Fruit fly (Drosophila melanogaster) whole organism, embryonic: ENCODE data around the gene CG2247.

Experiments used
- ATbp ChIP-seq: fragments of 200-800 bp; sonication (Bioruptor generic); optimal IDR thresholded peaks from 2 replicates; lab custom pipeline; 2017; ENCODE audit warnings: missing biosample characterization, mild to moderate bottlenecking, missing genetic modification characterization, missing genetic modification reagents
- BEAF-32 ChIP-seq: fragments of 200-800 bp; sonication (Bioruptor generic); optimal IDR thresholded peaks from 3 replicates; lab custom pipeline; 2017; ENCODE audit warnings: missing biosample characterization, missing genetic modification characterization, mild to moderate bottlenecking, moderate library complexity, missing genetic modification reagents
- CG10267 ChIP-seq: fragments of 200-800 bp; sonication (Bioruptor generic); optimal IDR thresholded peaks from 2 replicates; lab custom pipeline; 2018; ENCODE audit warnings: missing biosample characterization, mild to moderate bottlenecking, missing genetic modification characterization, moderate library complexity
- CG12391 ChIP-seq: fragments of 200-800 bp; sonication (Bioruptor generic); optimal IDR thresholded peaks from 3 replicates; lab custom pipeline; 2018; ENCODE audit warnings: missing biosample characterization, mild to moderate bottlenecking, missing genetic modification characterization, moderate library complexity
- CG15479 ChIP-seq: fragments of 200-800 bp; sonication (Bioruptor generic); optimal IDR thresholded peaks from 3 replicates; lab custom pipeline; 2019; ENCODE audit warnings: missing biosample characterization, mild to moderate bottlenecking, missing genetic modification characterization, moderate library complexity
- CG15514 ChIP-seq: fragments of 200-800 bp; sonication (Bioruptor generic); optimal IDR thresholded peaks from 3 replicates; lab custom pipeline; 2017; ENCODE audit warnings: missing biosample characterization, missing genetic modification characterization, mild to moderate bottlenecking, moderate library complexity, missing genetic modification reagents
- CG16813 ChIP-seq: fragments of 200-800 bp; sonication (Bioruptor generic); IDR thresholded peaks from 3 replicates; pipeline ENCODE4 v1.3.6; 2022; ENCODE audit warnings: missing biosample characterization, missing genetic modification characterization; ENCODE audit not compliant: partially characterized antibody
- CG17186 ChIP-seq: fragments of 200-800 bp; sonication (Bioruptor generic); optimal IDR thresholded peaks from 3 replicates; lab custom pipeline; 2017; ENCODE audit warnings: missing biosample characterization, missing genetic modification reagents, missing genetic modification characterization
- CG17361 ChIP-seq: fragments of 200-800 bp; sonication (Bioruptor generic); IDR thresholded peaks from 3 replicates; pipeline ENCODE4 v1.3.6; 2022; ENCODE audit warnings: missing biosample characterization, missing genetic modification characterization
- CG17829 ChIP-seq: fragments of 200-800 bp; optimal IDR thresholded peaks from 2 replicates; lab custom pipeline; 2019; ENCODE audit warnings: missing biosample characterization, mild to moderate bottlenecking, missing genetic modification characterization, moderate library complexity
- CG2129 ChIP-seq: fragments of 200-800 bp; sonication (Bioruptor generic); IDR thresholded peaks from 2 replicates; pipeline ENCODE4 v1.3.6; 2022; ENCODE audit warnings: missing biosample characterization, missing genetic modification characterization; ENCODE audit not compliant: partially characterized antibody
- CG2875 ChIP-seq: fragments of 200-800 bp; sonication (Bioruptor generic); optimal IDR thresholded peaks from 2 replicates; lab custom pipeline; 2017; ENCODE audit warnings: missing biosample characterization, mild to moderate bottlenecking, missing genetic modification characterization, missing genetic modification reagents
- CG30020 ChIP-seq: fragments of 200-800 bp; optimal IDR thresholded peaks from 2 replicates; lab custom pipeline; 2019; ENCODE audit warnings: missing biosample characterization, mild to moderate bottlenecking, missing genetic modification characterization, moderate library complexity
- CG31365 ChIP-seq: fragments of 200-800 bp; sonication (Bioruptor generic); optimal IDR thresholded peaks from 2 replicates; lab custom pipeline; 2018; ENCODE audit warnings: missing biosample characterization, mild to moderate bottlenecking, missing genetic modification characterization
- CG4360 ChIP-seq: fragments of 200-800 bp; sonication (Bioruptor generic); IDR thresholded peaks from 2 replicates; pipeline ENCODE4 v1.3.6; 2022; ENCODE audit warnings: missing biosample characterization, missing genetic modification characterization
- CG7928 ChIP-seq: fragments of 200-800 bp; sonication (Bioruptor generic); optimal IDR thresholded peaks from 2 replicates; lab custom pipeline; 2017; ENCODE audit warnings: missing biosample characterization, mild to moderate bottlenecking, missing genetic modification characterization
- CG8924 ChIP-seq: fragments of 200-800 bp; optimal IDR thresholded peaks from 3 replicates; lab custom pipeline; 2019; ENCODE audit warnings: missing biosample characterization, mild to moderate bottlenecking, missing genetic modification characterization, moderate library complexity
- CG9727 ChIP-seq: fragments of 200-800 bp; sonication (Bioruptor generic); optimal IDR thresholded peaks from 3 replicates; lab custom pipeline; 2017; ENCODE audit warnings: missing biosample characterization, mild to moderate bottlenecking, missing genetic modification characterization
- CTCF ChIP-seq: fragments of 200-800 bp; sonication (Bioruptor generic); optimal IDR thresholded peaks from 2 replicates; lab custom pipeline; 2017; ENCODE audit warnings: missing biosample characterization, mild to moderate bottlenecking, missing genetic modification characterization, moderate library complexity
- CoRest ChIP-seq: fragments of 200-800 bp; sonication (Bioruptor generic); optimal IDR thresholded peaks from 3 replicates; lab custom pipeline; 2018; ENCODE audit warnings: missing biosample characterization, mild to moderate bottlenecking, missing genetic modification characterization, moderate library complexity
- D19A ChIP-seq: fragments of 200-800 bp; optimal IDR thresholded peaks from 3 replicates; lab custom pipeline; 2019; ENCODE audit warnings: missing biosample characterization, mild to moderate bottlenecking, missing genetic modification characterization, moderate library complexity
- Dbx ChIP-seq: fragments of 200-800 bp; sonication (Bioruptor generic); IDR thresholded peaks from 3 replicates; pipeline ENCODE4 v1.3.6; 2022; ENCODE audit warnings: missing biosample characterization, missing genetic modification characterization
- Dll ChIP-seq: fragments of 200-800 bp; sonication (Bioruptor generic); IDR thresholded peaks from 4 replicates; pipeline ENCODE4 v1.3.6; 2022; ENCODE audit warnings: missing biosample characterization, missing genetic modification characterization; ENCODE audit not compliant: partially characterized antibody
- Dp ChIP-seq: fragments of 200-800 bp; sonication (Bioruptor generic); optimal IDR thresholded peaks from 2 replicates; lab custom pipeline; 2018; ENCODE audit warnings: missing biosample characterization, mild to moderate bottlenecking, missing genetic modification characterization, moderate library complexity
- Dref ChIP-seq: fragments of 200-800 bp; sonication (Bioruptor generic); IDR thresholded peaks from 2 replicates; pipeline ENCODE4 v1.3.6; 2022; ENCODE audit warnings: missing biosample characterization, missing genetic modification characterization
- E2f1 ChIP-seq: fragments of 200-800 bp; sonication (Bioruptor generic); IDR thresholded peaks from 2 replicates; pipeline ENCODE4 v1.3.6; 2022; ENCODE audit warnings: missing biosample characterization, missing genetic modification characterization
- HLH4C ChIP-seq: fragments of 200-800 bp; sonication (Bioruptor generic); IDR thresholded peaks from 3 replicates; pipeline ENCODE4 v1.3.6; 2022; ENCODE audit warnings: missing biosample characterization, missing genetic modification characterization; ENCODE audit not compliant: partially characterized antibody
- HmgZ ChIP-seq: fragments of 200-800 bp; sonication (Bioruptor generic); optimal IDR thresholded peaks from 2 replicates; lab custom pipeline; 2018; ENCODE audit warnings: missing biosample characterization, mild to moderate bottlenecking, missing genetic modification characterization
- Lhr ChIP-seq: fragments of 200-800 bp; sonication (Bioruptor generic); optimal IDR thresholded peaks from 3 replicates; lab custom pipeline; 2017; ENCODE audit warnings: mild to moderate bottlenecking, missing biosample characterization, missing genetic modification reagents, missing genetic modification characterization
- YL-1 ChIP-seq: fragments of 200-800 bp; sonication (Bioruptor generic); optimal IDR thresholded peaks from 3 replicates; lab custom pipeline; 2017; ENCODE audit warnings: missing biosample characterization, mild to moderate bottlenecking, missing genetic modification characterization
- amos ChIP-seq: fragments of 200-800 bp; sonication (Bioruptor generic); IDR thresholded peaks from 2 replicates; pipeline ENCODE4 v1.3.6; 2022; ENCODE audit warnings: missing biosample characterization, missing genetic modification characterization; ENCODE audit not compliant: partially characterized antibody
- ato ChIP-seq: fragments of 200-800 bp; sonication (Bioruptor generic); IDR thresholded peaks from 2 replicates; pipeline ENCODE4 v1.3.6; 2022; ENCODE audit warnings: missing biosample characterization, missing genetic modification characterization; ENCODE audit not compliant: partially characterized antibody
- crp ChIP-seq, 2 experiments: fragments of 200-800 bp; sonication (Bioruptor generic); optimal IDR thresholded peaks; 2 replicates in 1 of 2; 3 replicates in 1 of 2; lab custom pipeline; 2017; ENCODE audit warnings: missing biosample characterization in 2 of 2, missing genetic modification characterization in 2 of 2, mild to moderate bottlenecking in 1 of 2, moderate library complexity in 1 of 2
- en ChIP-seq: fragments of 200-800 bp; sonication (Bioruptor generic); optimal IDR thresholded peaks from 2 replicates; lab custom pipeline; 2016; ENCODE audit warnings: missing biosample characterization, missing genetic modification characterization
- fd102C ChIP-seq: fragments of 200-800 bp; sonication (Bioruptor generic); optimal IDR thresholded peaks from 2 replicates; lab custom pipeline; 2018; ENCODE audit warnings: missing biosample characterization, mild to moderate bottlenecking, missing genetic modification characterization, moderate library complexity
- grau ChIP-seq: fragments of 200-800 bp; optimal IDR thresholded peaks from 3 replicates; lab custom pipeline; 2019; ENCODE audit warnings: missing biosample characterization, mild to moderate bottlenecking, missing genetic modification characterization, moderate library complexity
- gro ChIP-seq: fragments of 200-800 bp; sonication (Bioruptor generic); optimal IDR thresholded peaks from 2 replicates; lab custom pipeline; 2016; ENCODE audit warnings: missing biosample characterization, missing genetic modification characterization
- hbn ChIP-seq: fragments of 200-800 bp; sonication (Bioruptor generic); IDR thresholded peaks from 2 replicates; pipeline ENCODE4 v1.3.6; 2022; ENCODE audit warnings: missing biosample characterization, missing genetic modification characterization; ENCODE audit not compliant: partially characterized antibody
- hth ChIP-seq: fragments of >200 bp; optimal IDR thresholded peaks from 2 replicates; lab custom pipeline; 2017; ENCODE audit warnings: inconsistent platforms
- insv ChIP-seq, 2 experiments: fragments of 200-800 bp; sonication (Bioruptor generic); optimal IDR thresholded peaks; 3 replicates each; lab custom pipeline; 2016 to 2018; ENCODE audit warnings: missing biosample characterization in 2 of 2, missing genetic modification characterization in 2 of 2
- ken ChIP-seq: fragments of 200-800 bp; sonication (Bioruptor generic); IDR thresholded peaks from 3 replicates; pipeline ENCODE4 v1.3.6; 2022; ENCODE audit warnings: missing biosample characterization, missing genetic modification characterization
- knrl ChIP-seq: fragments of 200-800 bp; sonication (Bioruptor generic); IDR thresholded peaks from 3 replicates; pipeline ENCODE4 v1.3.6; 2022; ENCODE audit warnings: missing biosample characterization, missing genetic modification characterization; ENCODE audit not compliant: partially characterized antibody
- lov ChIP-seq, 2 experiments: fragments of 200-800 bp in 1 of 2; fragments of >200 bp in 1 of 2; sonication (Bioruptor generic) in 1 of 2; IDR thresholded peaks in 1 of 2; optimal IDR thresholded peaks in 1 of 2; 2 replicates in 1 of 2; 3 replicates in 1 of 2; pipeline versions ENCODE4 v1.3.6 to Lab custom; 2017 to 2022; ENCODE audit warnings: missing biosample characterization in 1 of 2, missing genetic modification characterization in 1 of 2
- oc ChIP-seq: fragments of 200-800 bp; sonication (Bioruptor generic); optimal IDR thresholded peaks from 2 replicates; lab custom pipeline; 2018; ENCODE audit warnings: missing biosample characterization, mild to moderate bottlenecking, missing genetic modification characterization, moderate library complexity
- p53 ChIP-seq: fragments of 200-800 bp; sonication (Bioruptor generic); optimal IDR thresholded peaks from 2 replicates; lab custom pipeline; 2016; ENCODE audit warnings: missing biosample characterization, missing genetic modification characterization
- tll ChIP-seq, 2 experiments: fragments of 200-800 bp in 1 of 2; fragments of >200 bp in 1 of 2; sonication (Bioruptor generic) in 1 of 2; optimal IDR thresholded peaks; 2 replicates each; lab custom pipeline; 2017 to 2019; ENCODE audit warnings: missing biosample characterization in 2 of 2, missing genetic modification characterization in 2 of 2, mild to moderate bottlenecking in 1 of 2, moderate library complexity in 1 of 2
- twi ChIP-seq: fragments of 200-800 bp; optimal IDR thresholded peaks from 2 replicates; lab custom pipeline; 2019; ENCODE audit warnings: missing biosample characterization, mild to moderate bottlenecking, missing genetic modification characterization, moderate library complexity
- unc-4 ChIP-seq: fragments of 200-800 bp; sonication (Bioruptor generic); IDR thresholded peaks from 2 replicates; pipeline ENCODE4 v1.3.6; 2022; ENCODE audit warnings: missing biosample characterization, missing genetic modification characterization; ENCODE audit not compliant: partially characterized antibody

CG2247 gene

DNA sequence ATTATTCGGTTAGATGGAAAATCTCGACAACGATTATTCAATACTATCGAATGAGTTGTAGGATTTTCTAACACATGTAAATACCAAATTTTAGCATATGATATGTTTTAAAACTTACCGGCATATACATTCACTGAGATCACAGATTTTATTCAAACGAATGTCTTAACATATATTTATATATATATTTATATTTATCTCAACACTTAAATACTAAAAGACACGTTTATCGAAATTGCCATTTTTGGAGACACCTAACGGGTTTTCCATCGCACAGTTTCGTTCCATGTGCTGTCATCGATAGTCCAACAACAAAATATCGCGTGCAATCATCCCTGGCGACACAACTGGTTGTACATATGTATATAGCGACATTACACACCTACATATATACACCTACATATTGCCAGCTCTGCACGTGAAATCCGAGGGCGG, at the start of gene CG2247, which contains the start of gene CG1703 (continued):
- TF ChIP-seq CG16813 (GFP tag; lab: Robert Waterston, UW) (peak; percentile 82), Dref (peak; percentile 82), lov (optimal IDR thresholded peaks at IDR 0.05; lab: Kevin White, UChicago) (no peak), lov (GFP tag; IDR thresholded peaks at IDR 0.05; lab: Robert Waterston, UW) (no peak), Dll (GFP tag; lab: Robert Waterston, UW) (peak; percentile 92), en (GFP tag; lab: Kevin White, UChicago) (no peak), CTCF (peak; percentile 40), CG17361 (GFP tag; lab: Robert Waterston, UW) (peak; percentile 39; the same call in 1 of the 3 replicates), D19A (tag; lab: Kevin White, UChicago) (peak; percentile 10), CG30020 (tag; lab: Kevin White, UChicago) (peak; percentile 68), Dp (GFP tag; lab: Kevin White, UChicago) (peak; percentile 45), E2f1 (GFP tag; lab: Robert Waterston, UW) (no peak), unc-4 (GFP tag; lab: Robert Waterston, UW) (peak; percentile 89), ato (GFP tag; lab: Robert Waterston, UW) (0 out of 2 replicates have a peak, but pooled peaks have one; percentile 8), insv (GFP tag; optimal IDR thresholded peaks at IDR 0.05; lab: Kevin White, UChicago) (peak in 1 of 2 experiments; percentile 45), BEAF-32 (GFP tag; lab: Kevin White, UChicago) (peak; percentile 90), crp (GFP tag; optimal IDR thresholded peaks at IDR 0.05; lab: Kevin White, UChicago) (peak in 1 of 2 experiments; percentile 49), YL-1 (GFP tag; lab: Kevin White, UChicago) (peak; percentile 40), HmgZ (tag; lab: Kevin White, UChicago) (peak; percentile 4), CG2875 (GFP tag; lab: Kevin White, UChicago) (no peak), CG15479 (GFP tag; lab: Kevin White, UChicago) (peak; percentile 45), CG12391 (peak; percentile 63), tll (GFP tag; optimal IDR thresholded peaks at IDR 0.05; lab: Kevin White, UChicago) (peak in 1 of 2 experiments; percentile 51), CG4360 (GFP tag; lab: Robert Waterston, UW) (peak; percentile 77; the same call in 1 of the 2 replicates), CG9727 (peak; percentile 22), Dbx (GFP tag; lab: Robert Waterston, UW) (no peak), hbn (peak; percentile 78), twi (tag; lab: Kevin White, UChicago) (peak; percentile 52), knrl (peak; percentile 88), ATbp (GFP tag; lab: Kevin White, UChicago) (no peak), hth (lab: Kevin White, UChicago) (no peak), CG31365 (tag; lab: Kevin White, UChicago) (no peak), ken (no peak), CG2129 (GFP tag; lab: Robert Waterston, UW) (peak; percentile 45), CG17186 (GFP tag; lab: Kevin White, UChicago) (peak; percentile 39), HLH4C (GFP tag; lab: Robert Waterston, UW) (peak; percentile 73; the same call in 2 of the 3 replicates), CG17829 (peak; percentile 55), CG10267 (peak; percentile 80), oc (no peak), amos (GFP tag; lab: Robert Waterston, UW) (peak; percentile 82), CG8924 (tag; lab: Kevin White, UChicago) (peak; percentile 54), Lhr (GFP tag; lab: Kevin White, UChicago) (peak; percentile 38), CoRest (tag; lab: Kevin White, UChicago) (peak; percentile 52), fd102C (GFP tag; lab: Kevin White, UChicago) (no peak), gro (no peak), CG15514 (GFP tag; lab: Kevin White, UChicago) (peak; percentile 68), grau (tag; lab: Kevin White, UChicago) (peak; percentile 38), CG7928 (peak; percentile 85), p53 (GFP tag; lab: Kevin White, UChicago) (no peak)
